Fruit fly (Drosophila melanogaster): ENCODE results near the gene Polr2A.

Polr2A gene

DNA sequence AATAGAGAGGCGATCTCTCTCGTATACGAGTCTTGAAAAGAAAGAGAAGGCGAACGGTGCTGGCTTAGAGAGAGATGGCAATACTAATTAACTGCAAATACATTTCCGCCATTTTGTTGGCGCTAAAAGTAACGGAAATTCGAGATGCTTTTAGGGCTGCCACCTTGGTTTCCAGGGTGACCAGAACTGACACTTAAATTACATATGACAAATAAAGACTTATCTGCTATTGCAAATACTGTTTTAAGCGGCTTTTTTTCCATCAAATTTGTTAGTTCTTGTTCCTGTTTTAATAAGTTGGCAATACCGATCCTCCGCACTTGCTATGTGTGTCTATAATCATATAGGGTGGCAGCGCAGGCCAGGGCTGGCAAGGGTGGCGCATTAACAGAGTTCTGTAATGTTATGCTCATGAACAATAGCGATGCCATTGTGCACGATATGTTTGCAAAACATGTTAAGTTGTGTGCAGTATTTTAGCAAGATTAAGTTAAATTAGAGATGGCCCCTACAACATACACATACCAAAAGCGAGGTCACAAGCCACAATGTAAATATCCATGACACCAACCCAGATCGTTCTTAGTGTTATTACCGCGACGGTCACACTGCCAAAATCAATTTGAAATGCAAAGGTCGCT is 10.2 kb upstream of the Polr2A start, which contains the start of gene nod (continued):
- TF ChIP-seq GATAe (GFP tag; conservative IDR thresholded peaks at IDR 0.05) (no peak), al (GFP tag; IDR thresholded peaks at IDR 0.05) (peak; percentile 47; the same call in 1 of the 2 replicates), zf30C (GFP tag; optimal IDR thresholded peaks at IDR 0.05) (no peak), chm (GFP tag; IDR thresholded peaks at IDR 0.05) (no peak), dysf (GFP tag; IDR thresholded peaks at IDR 0.05) (peak; percentile 74; the same call in 2 of the 3 replicates), mld (GFP tag; IDR thresholded peaks at IDR 0.05; ENCODE audit: partially characterized antibody) (no peak), Rfx (GFP tag; IDR thresholded peaks at IDR 0.05) (peak; percentile 74), CG10274 (GFP tag; optimal IDR thresholded peaks at IDR 0.05) (no peak), jigr1 (GFP tag; IDR thresholded peaks at IDR 0.05) (no peak), ERR (GFP tag; optimal IDR thresholded peaks at IDR 0.05) (peak; percentile 74), pros (GFP tag; optimal IDR thresholded peaks at IDR 0.05) (no peak), CG4424 (GFP tag; optimal IDR thresholded peaks at IDR 0.05) (peak; percentile 23), sim (GFP tag; IDR thresholded peaks at IDR 0.05) (peak; percentile 32; the same call in 1 of the 2 replicates), Chrac-16 (GFP tag; optimal IDR thresholded peaks at IDR 0.05) (peak; percentile 57), Hr51 (GFP tag; optimal IDR thresholded peaks at IDR 0.05) (peak; percentile 46 to 58), Jarid2 (GFP tag; optimal IDR thresholded peaks at IDR 0.05) (no peak), CG13424 (tag; optimal IDR thresholded peaks at IDR 0.05) (peak; percentile 44), dati (GFP tag; IDR thresholded peaks at IDR 0.05) (no peak)

dm6 chrX:11578841-11579240 is 8.7 kb upstream of the Polr2A start:
- TF ChIP-seq CG9437 (GFP tag; optimal IDR thresholded peaks at IDR 0.05) (no peak), MESR4 (GFP tag; optimal IDR thresholded peaks at IDR 0.05) (peak; percentile 45), PHDP (tag; optimal IDR thresholded peaks at IDR 0.05) (no peak), abd-A (tag; optimal IDR thresholded peaks at IDR 0.05) (no peak), CG18599 (GFP tag; optimal IDR thresholded peaks at IDR 0.05) (no peak), nerfin-2 (GFP tag; IDR thresholded peaks at IDR 0.05; ENCODE audit: partially characterized antibody) (no peak), gsb (GFP tag; IDR thresholded peaks at IDR 0.05) (no peak), CG2678 (tag; optimal IDR thresholded peaks at IDR 0.05) (no peak), CG34422 (GFP tag; IDR thresholded peaks at IDR 0.05) (no peak), CG15479 (GFP tag; optimal IDR thresholded peaks at IDR 0.05) (no peak), schlank (tag; optimal IDR thresholded peaks at IDR 0.05) (no peak), CG18619 (GFP tag; optimal IDR thresholded peaks at IDR 0.05) (no peak), CG10274 (GFP tag; optimal IDR thresholded peaks at IDR 0.05) (no peak), Myb (GFP tag; optimal IDR thresholded peaks at IDR 0.05) (peak; percentile 17), twi (tag; optimal IDR thresholded peaks at IDR 0.05) (no peak), Drgx (GFP tag; IDR thresholded peaks at IDR 0.05) (no peak), Nf-YA (GFP tag; IDR thresholded peaks at IDR 0.05) (no peak), knrl (GFP tag; IDR thresholded peaks at IDR 0.05; ENCODE audit: partially characterized antibody) (no peak), Max (GFP tag; optimal IDR thresholded peaks at IDR 0.05) (no peak), Gsc (GFP tag; IDR thresholded peaks at IDR 0.05) (no peak), CG17802 (tag; optimal IDR thresholded peaks at IDR 0.05) (no peak), pho (GFP tag; optimal IDR thresholded peaks at IDR 0.05) (no peak), CG4730 (GFP tag; IDR thresholded peaks at IDR 0.05) (no peak), zen2 (GFP tag; IDR thresholded peaks at IDR 0.05; ENCODE audit: partially characterized antibody) (peak; percentile 68), CG2875 (GFP tag; optimal IDR thresholded peaks at IDR 0.05) (no peak), CG1602 (GFP tag; optimal IDR thresholded peaks at IDR 0.05) (no peak), pzg (GFP tag; optimal IDR thresholded peaks at IDR 0.05) (peak; percentile 75), CG6683 (GFP tag; optimal IDR thresholded peaks at IDR 0.05) (no peak), CG10321 (GFP tag; IDR thresholded peaks at IDR 0.05) (no peak), amos (GFP tag; IDR thresholded peaks at IDR 0.05; ENCODE audit: partially characterized antibody) (peak; percentile 54), Dbx (GFP tag; IDR thresholded peaks at IDR 0.05) (no peak), Jarid2 (GFP tag; optimal IDR thresholded peaks at IDR 0.05) (no peak), Opbp (GFP tag; IDR thresholded peaks at IDR 0.05; ENCODE audit: partially characterized antibody) (peak; percentile 36; the same call in 1 of the 3 replicates)

All from whole organism, embryonic.